Fruit fly (Drosophila melanogaster) whole organism, embryonic: ENCODE measurements around the gene CG7381.

Experiments
- Aef1 ChIP-seq: fragments of 200-800 bp; sonication (Bioruptor generic); IDR thresholded peaks from 3 replicates; pipeline ENCODE4 v1.3.6; 2022; ENCODE audit warnings: missing biosample characterization, missing genetic modification characterization
- Awh ChIP-seq: fragments of 200-800 bp; sonication (Bioruptor generic); IDR thresholded peaks from 2 replicates; pipeline ENCODE4, ENCODE4 v1.3.6; 2022; ENCODE audit warnings: missing biosample characterization, missing genetic modification characterization
- Bdp1 ChIP-seq: fragments of 200-800 bp; sonication (Bioruptor generic); optimal IDR thresholded peaks from 3 replicates; lab custom pipeline; 2016; ENCODE audit warnings: missing biosample characterization, missing genetic modification characterization
- C15 ChIP-seq: fragments of 200-800 bp; sonication (Bioruptor generic); IDR thresholded peaks from 3 replicates; pipeline ENCODE4 v1.3.6; 2022; ENCODE audit warnings: missing biosample characterization, missing genetic modification characterization
- CG11560 ChIP-seq: fragments of 200-800 bp; sonication (Bioruptor generic); IDR thresholded peaks from 3 replicates; pipeline ENCODE4 v1.3.6; 2022; ENCODE audit warnings: missing biosample characterization, missing genetic modification characterization
- CG12104 ChIP-seq: fragments of 200-800 bp; sonication (Bioruptor generic); optimal IDR thresholded peaks from 3 replicates; lab custom pipeline; 2016; ENCODE audit warnings: missing biosample characterization, missing genetic modification characterization
- CG14441 ChIP-seq: fragments of 200-800 bp; sonication (Bioruptor generic); IDR thresholded peaks from 2 replicates; pipeline ENCODE4 v1.3.6; 2022; ENCODE audit warnings: missing biosample characterization, missing genetic modification characterization
- CG17829 ChIP-seq: fragments of 200-800 bp; optimal IDR thresholded peaks from 2 replicates; lab custom pipeline; 2019; ENCODE audit warnings: missing biosample characterization, mild to moderate bottlenecking, missing genetic modification characterization, moderate library complexity
- CG30431 ChIP-seq: fragments of 200-800 bp; sonication (Bioruptor generic); optimal IDR thresholded peaks from 2 replicates; lab custom pipeline; 2017; ENCODE audit warnings: missing biosample characterization, missing genetic modification characterization
- CG6683 ChIP-seq: fragments of 200-800 bp; sonication (Bioruptor generic); optimal IDR thresholded peaks from 2 replicates; lab custom pipeline; 2017; ENCODE audit warnings: missing biosample characterization, mild to moderate bottlenecking, missing genetic modification characterization, missing genetic modification reagents
- CG7271 ChIP-seq: fragments of 200-800 bp; sonication (Bioruptor generic); optimal IDR thresholded peaks from 2 replicates; lab custom pipeline; 2018; ENCODE audit warnings: missing biosample characterization, mild to moderate bottlenecking, missing genetic modification characterization, moderate library complexity
- CG7372 ChIP-seq: fragments of 200-800 bp; sonication (Bioruptor generic); IDR thresholded peaks from 2 replicates; pipeline ENCODE4 v1.3.6; 2022; ENCODE audit warnings: missing biosample characterization, missing genetic modification characterization
- CG7745 ChIP-seq: fragments of 200-800 bp; sonication (Bioruptor generic); optimal IDR thresholded peaks from 2 replicates; lab custom pipeline; 2018; ENCODE audit warnings: missing biosample characterization, mild to moderate bottlenecking, missing genetic modification characterization, moderate library complexity
- CG8478 ChIP-seq: fragments of >200 bp; optimal IDR thresholded peaks from 2 replicates; lab custom pipeline; 2018
- CG9437 ChIP-seq: fragments of 200-800 bp; sonication (Bioruptor generic); optimal IDR thresholded peaks from 2 replicates; lab custom pipeline; 2018; ENCODE audit warnings: missing biosample characterization, mild to moderate bottlenecking, missing genetic modification characterization
- CG9797 ChIP-seq: fragments of 200-800 bp; sonication (Bioruptor generic); optimal IDR thresholded peaks from 3 replicates; lab custom pipeline; 2018; ENCODE audit warnings: missing biosample characterization, mild to moderate bottlenecking, missing genetic modification characterization
- D19A ChIP-seq: fragments of 200-800 bp; optimal IDR thresholded peaks from 3 replicates; lab custom pipeline; 2019; ENCODE audit warnings: missing biosample characterization, mild to moderate bottlenecking, missing genetic modification characterization, moderate library complexity
- Dad ChIP-seq: fragments of 200-800 bp; sonication (Bioruptor generic); optimal IDR thresholded peaks from 3 replicates; lab custom pipeline; 2016; ENCODE audit warnings: missing biosample characterization, missing genetic modification characterization
- Dll ChIP-seq: fragments of 200-800 bp; sonication (Bioruptor generic); IDR thresholded peaks from 4 replicates; pipeline ENCODE4 v1.3.6; 2022; ENCODE audit warnings: missing biosample characterization, missing genetic modification characterization; ENCODE audit not compliant: partially characterized antibody
- Doc2 ChIP-seq: fragments of 200-800 bp; sonication (Bioruptor generic); IDR thresholded peaks from 2 replicates; pipeline ENCODE4 v1.3.6; 2022; ENCODE audit warnings: missing biosample characterization, missing genetic modification characterization
- Ets65A ChIP-seq: fragments of 200-800 bp; sonication (Bioruptor generic); peaks from one replicate; lab custom pipeline; 2016; ENCODE audit warnings: missing biosample characterization, missing genetic modification characterization
- Hand ChIP-seq: fragments of 200-800 bp; sonication (Bioruptor generic); optimal IDR thresholded peaks from 2 replicates; lab custom pipeline; 2017; ENCODE audit warnings: mild to moderate bottlenecking, missing biosample characterization, missing genetic modification reagents, missing genetic modification characterization
- Hsf ChIP-seq: fragments of 200-800 bp; sonication (Bioruptor generic); optimal IDR thresholded peaks from 3 replicates; lab custom pipeline; 2016; ENCODE audit warnings: missing biosample characterization, missing genetic modification characterization
- Kr ChIP-seq: fragments of 200-800 bp; sonication (Bioruptor generic); optimal IDR thresholded peaks from 2 replicates; lab custom pipeline; 2017; ENCODE audit warnings: missing biosample characterization, mild to moderate bottlenecking, missing genetic modification characterization
- Max ChIP-seq: fragments of 200-800 bp; sonication (Bioruptor generic); optimal IDR thresholded peaks from 2 replicates; lab custom pipeline; 2016; ENCODE audit warnings: missing biosample characterization, mild to moderate bottlenecking, missing genetic modification characterization
- Neu2 ChIP-seq: fragments of 200-800 bp; sonication (Bioruptor generic); optimal IDR thresholded peaks from 3 replicates; lab custom pipeline; 2016; ENCODE audit warnings: missing biosample characterization, missing genetic modification characterization, borderline replicate concordance
- Opbp ChIP-seq: fragments of 200-800 bp; sonication (Bioruptor generic); IDR thresholded peaks from 3 replicates; pipeline ENCODE4 v1.3.6; 2022; ENCODE audit warnings: missing biosample characterization, missing genetic modification characterization; ENCODE audit not compliant: partially characterized antibody
- Sry-δ ChIP-seq: fragments of 200-800 bp; sonication (Bioruptor generic); optimal IDR thresholded peaks from 2 replicates; lab custom pipeline; 2016; ENCODE audit warnings: missing biosample characterization, missing genetic modification characterization
- Tbp ChIP-seq: fragments of >200 bp; optimal IDR thresholded peaks from 2 replicates; lab custom pipeline; 2018; ENCODE audit warnings: missing biosample characterization, missing genetic modification characterization
- Trl ChIP-seq, 3 experiments: fragments of >200 bp in 2 of 3; fragments of 200-800 bp in 1 of 3; sonication (Bioruptor generic) in 1 of 3; optimal IDR thresholded peaks; 2 replicates in 1 of 3; 3 replicates in 2 of 3; lab custom pipeline; 2016 to 2017; ENCODE audit warnings: missing biosample characterization in 1 of 3, missing genetic modification characterization in 1 of 3
- YL-1 ChIP-seq: fragments of 200-800 bp; sonication (Bioruptor generic); optimal IDR thresholded peaks from 3 replicates; lab custom pipeline; 2017; ENCODE audit warnings: missing biosample characterization, mild to moderate bottlenecking, missing genetic modification characterization
- bowl ChIP-seq: fragments of 200-800 bp; sonication (Bioruptor generic); IDR thresholded peaks from 2 replicates; pipeline ENCODE4 v1.3.6; 2022; ENCODE audit warnings: missing biosample characterization, missing genetic modification characterization
- cwo ChIP-seq: fragments of 200-800 bp; sonication (Bioruptor generic); optimal IDR thresholded peaks from 3 replicates; lab custom pipeline; 2017; ENCODE audit warnings: missing biosample characterization, missing genetic modification characterization, mild to moderate bottlenecking, moderate library complexity, missing genetic modification reagents
- gce ChIP-seq: fragments of 200-800 bp; sonication (Bioruptor generic); IDR thresholded peaks from 3 replicates; pipeline ENCODE4 v1.3.6; 2022; ENCODE audit warnings: missing biosample characterization, missing genetic modification characterization
- grn ChIP-seq: fragments of 200-800 bp; sonication (Bioruptor generic); optimal IDR thresholded peaks from 3 replicates; lab custom pipeline; 2017; ENCODE audit warnings: missing biosample characterization, missing genetic modification characterization
- her ChIP-seq: fragments of 200-800 bp; sonication (Bioruptor generic); optimal IDR thresholded peaks from 2 replicates; lab custom pipeline; 2016; ENCODE audit warnings: missing biosample characterization, missing genetic modification characterization
- jumu ChIP-seq: fragments of 200-800 bp; sonication (Bioruptor generic); optimal IDR thresholded peaks from 3 replicates; lab custom pipeline; 2016; ENCODE audit warnings: missing biosample characterization, missing genetic modification characterization
- kay ChIP-seq: fragments of 200-800 bp; sonication (Bioruptor generic); optimal IDR thresholded peaks from 2 replicates; lab custom pipeline; 2016; ENCODE audit warnings: missing biosample characterization, missing genetic modification characterization
- klu ChIP-seq: fragments of 200-800 bp; sonication (Bioruptor generic); IDR thresholded peaks from 2 replicates; pipeline ENCODE4 v1.3.6; 2022; ENCODE audit warnings: missing biosample characterization, missing genetic modification characterization
- lbe ChIP-seq: fragments of 200-800 bp; sonication (Bioruptor generic); optimal IDR thresholded peaks from 2 replicates; lab custom pipeline; 2016; ENCODE audit warnings: missing biosample characterization, mild to moderate bottlenecking, missing genetic modification characterization
- mld ChIP-seq: fragments of 200-800 bp; sonication (Bioruptor generic); IDR thresholded peaks from 3 replicates; pipeline ENCODE4 v1.3.6; 2022; ENCODE audit warnings: missing biosample characterization, missing genetic modification characterization; ENCODE audit not compliant: partially characterized antibody
- pan ChIP-seq, 4 experiments: fragments of >200 bp in 3 of 4; fragments of 200-800 bp in 1 of 4; sonication (Bioruptor generic) in 1 of 4; optimal IDR thresholded peaks in 3 of 4; IDR thresholded peaks in 1 of 4; 2 replicates each; pipeline versions ENCODE4 v1.3.6 to Lab custom; 2017 to 2022; ENCODE audit warnings: missing biosample characterization in 2 of 4, missing genetic modification characterization in 2 of 4, mixed read lengths in 1 of 4
- pb ChIP-seq: fragments of 200-800 bp; sonication (Bioruptor generic); optimal IDR thresholded peaks from 3 replicates; lab custom pipeline; 2016; ENCODE audit warnings: missing biosample characterization, missing genetic modification characterization
- pnt ChIP-seq: fragments of 200-800 bp; sonication (Bioruptor generic); optimal IDR thresholded peaks from 3 replicates; lab custom pipeline; 2016; ENCODE audit warnings: missing biosample characterization, missing genetic modification characterization
- psq ChIP-seq: fragments of 200-800 bp; sonication (Bioruptor generic); optimal IDR thresholded peaks from 2 replicates; lab custom pipeline; 2017; ENCODE audit warnings: missing biosample characterization, missing genetic modification characterization
- slp2 ChIP-seq: fragments of 200-800 bp; sonication (Bioruptor generic); optimal IDR thresholded peaks from 2 replicates; lab custom pipeline; 2016; ENCODE audit warnings: missing biosample characterization, missing genetic modification characterization
- so ChIP-seq: fragments of 200-800 bp; sonication (Bioruptor generic); IDR thresholded peaks from 3 replicates; pipeline ENCODE4 v1.3.6; 2022; ENCODE audit warnings: missing biosample characterization, missing genetic modification characterization
- tin ChIP-seq: fragments of 200-800 bp; sonication (Bioruptor generic); optimal IDR thresholded peaks from 3 replicates; lab custom pipeline; 2016; ENCODE audit warnings: missing biosample characterization, missing genetic modification characterization
- vfl ChIP-seq: fragments of 200-800 bp; sonication (Bioruptor generic); optimal IDR thresholded peaks from 2 replicates; lab custom pipeline; 2016; ENCODE audit warnings: missing biosample characterization, missing genetic modification characterization
- wek ChIP-seq: fragments of 200-800 bp; sonication (Bioruptor generic); optimal IDR thresholded peaks from 3 replicates; lab custom pipeline; 2018; ENCODE audit warnings: missing biosample characterization, mild to moderate bottlenecking, missing genetic modification characterization, moderate library complexity
- z ChIP-seq: fragments of 200-800 bp; sonication (Bioruptor generic); IDR thresholded peaks from 3 replicates; pipeline ENCODE4 v1.3.6; 2022; ENCODE audit warnings: missing biosample characterization, missing genetic modification characterization

Gene CG7381

DNA sequence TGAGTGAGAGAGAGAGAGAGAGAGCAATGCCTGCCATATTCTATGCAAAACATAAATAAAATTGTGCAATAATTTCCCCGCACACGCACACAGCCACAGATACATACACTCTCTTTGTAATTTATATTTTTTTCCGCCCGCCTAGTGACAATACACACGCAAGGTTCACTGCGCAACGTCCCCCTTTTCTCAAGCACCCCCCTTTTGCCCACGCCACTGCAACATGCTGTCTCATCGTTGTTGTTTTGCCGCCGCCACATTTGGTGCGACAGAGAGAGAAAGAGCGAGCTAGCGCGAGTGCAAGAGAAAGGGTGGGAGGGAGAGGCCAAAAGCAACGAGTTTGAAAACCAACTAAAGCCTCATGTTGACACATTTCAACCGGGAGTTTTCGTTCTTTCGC, 35.1 kb upstream of the CG7381 start (continued):
- TF ChIP-seq pan (optimal IDR thresholded peaks at IDR 0.05; lab: Kevin White, UChicago): no peak
- TF ChIP-seq pan (GFP tag; optimal IDR thresholded peaks at IDR 0.05 in 1 of 2, IDR thresholded peaks at IDR 0.05 in 1 of 2): peak in 1 of 2 experiments; percentile 78
- no peak for TF ChIP-seq CG9797
- no peak for TF ChIP-seq Kr
- peak; percentile 50 for TF ChIP-seq Hand (GFP tag; lab: Kevin White, UChicago)
- peak; percentile 76 for TF ChIP-seq lbe (GFP tag; lab: Kevin White, UChicago)
- TF ChIP-seq klu (GFP tag; lab: Robert Waterston, UW): peak; percentile 44; the same call in 1 of the 2 replicates
- TF ChIP-seq CG7745 (tag; lab: Kevin White, UChicago): no peak
- no peak for TF ChIP-seq Doc2 (GFP tag; lab: Robert Waterston, UW)
- TF ChIP-seq pb (GFP tag; lab: Kevin White, UChicago): peak; percentile 14
- TF ChIP-seq slp2 (GFP tag; lab: Kevin White, UChicago): peak; percentile 53
- peak; percentile 60; the same call in 1 of the 3 replicates for TF ChIP-seq gce (GFP tag; lab: Robert Waterston, UW)
- peak; percentile 33 for TF ChIP-seq jumu (GFP tag; lab: Kevin White, UChicago)
- TF ChIP-seq Ets65A (GFP tag; lab: Kevin White, UChicago): peak; percentile 62
- peak; percentile 29 for TF ChIP-seq YL-1
- TF ChIP-seq cwo (GFP tag; lab: Kevin White, UChicago): peak; percentile 73
- peak; percentile 40 for TF ChIP-seq pnt (GFP tag; lab: Kevin White, UChicago)
- no peak for TF ChIP-seq C15 (GFP tag; lab: Robert Waterston, UW)
- TF ChIP-seq Sry-δ (GFP tag; lab: Kevin White, UChicago): peak; percentile 30
- TF ChIP-seq Hsf (GFP tag; lab: Kevin White, UChicago): peak; percentile 44
- 0 out of 3 replicates have a peak, but pooled peaks have one; percentile 47 for TF ChIP-seq so
- TF ChIP-seq CG6683: no peak
- no peak for TF ChIP-seq grn
- TF ChIP-seq CG12104: peak; percentile 27
- TF ChIP-seq bowl (GFP tag; lab: Robert Waterston, UW): peak; percentile 51; the same call in 1 of the 2 replicates
- peak; percentile 82 for TF ChIP-seq CG14441 (GFP tag; lab: Robert Waterston, UW)
- peak; percentile 80 for TF ChIP-seq kay
- TF ChIP-seq wek (GFP tag; lab: Kevin White, UChicago): peak; percentile 27
- peak; percentile 89 for TF ChIP-seq CG8478 (lab: Kevin White, UChicago)
- peak; percentile 30 for TF ChIP-seq Max (GFP tag; lab: Kevin White, UChicago)
- TF ChIP-seq CG30431 (GFP tag; lab: Kevin White, UChicago): peak; percentile 1
- peak; percentile 45 for TF ChIP-seq CG17829 (tag; lab: Kevin White, UChicago)
- TF ChIP-seq vfl (GFP tag; lab: Kevin White, UChicago): peak; percentile 60
- peak; percentile 78 for TF ChIP-seq Awh (GFP tag; lab: Robert Waterston, UW)
- TF ChIP-seq D19A (tag; lab: Kevin White, UChicago): peak; percentile 53
- TF ChIP-seq psq (GFP tag; lab: Kevin White, UChicago): no peak
- no peak for TF ChIP-seq Neu2 (GFP tag; lab: Kevin White, UChicago)
- no peak for TF ChIP-seq mld (GFP tag; lab: Robert Waterston, UW)
- peak; percentile 5 for TF ChIP-seq CG9437 (GFP tag; lab: Kevin White, UChicago)
- TF ChIP-seq CG7372 (GFP tag; lab: Robert Waterston, UW): peak; percentile 7; the same call in 1 of the 2 replicates
- no peak; the same call in 2 of the 3 replicates for TF ChIP-seq CG11560 (tag; lab: Robert Waterston, UW)
- peak; percentile 91 for TF ChIP-seq Aef1 (GFP tag; lab: Robert Waterston, UW)
- TF ChIP-seq CG7271 (tag; lab: Kevin White, UChicago): no peak
- no peak for TF ChIP-seq Tbp (GFP tag; lab: Kevin White, UChicago)
- peak; percentile 63 for TF ChIP-seq tin (GFP tag; lab: Kevin White, UChicago)
- TF ChIP-seq her (GFP tag; lab: Kevin White, UChicago): peak; percentile 20
- peak; percentile 51 to 75 for TF ChIP-seq Trl (optimal IDR thresholded peaks at IDR 0.05; lab: Kevin White, UChicago)
- peak; percentile 16 for TF ChIP-seq Trl (GFP tag; optimal IDR thresholded peaks at IDR 0.05; lab: Kevin White, UChicago)
- TF ChIP-seq Bdp1 (GFP tag; lab: Kevin White, UChicago): peak; percentile 51
- TF ChIP-seq Dll (GFP tag; lab: Robert Waterston, UW): no peak
- TF ChIP-seq Opbp (GFP tag; lab: Robert Waterston, UW): no peak
- no peak for TF ChIP-seq z (GFP tag; lab: Robert Waterston, UW)
- TF ChIP-seq Dad: peak; percentile 31
